Fruit fly (Drosophila melanogaster): ENCODE measurements around the gene mex1.
A peak's percentile ranks its signal among the peaks of the same experiment; 100 is the strongest.

Gene mex1

dm6 chr3L:15508233-15508632 is 11.2 kb downstream of the mex1 start, which contains the start of gene CG7841 (continued):
- peak; percentile 96 for TF ChIP-seq CG14014 (GFP tag; IDR thresholded peaks at IDR 0.05)
- peak; percentile 97 for TF ChIP-seq Sox100B (GFP tag; optimal IDR thresholded peaks at IDR 0.05)
- TF ChIP-seq zen (tag; optimal IDR thresholded peaks at IDR 0.05): peak; percentile 91
- TF ChIP-seq ewg (GFP tag; optimal IDR thresholded peaks at IDR 0.05): peak; percentile 92
- peak; percentile 96 for TF ChIP-seq ATbp (GFP tag; optimal IDR thresholded peaks at IDR 0.05)
- no peak for TF ChIP-seq usp (GFP tag; optimal IDR thresholded peaks at IDR 0.05)
- peak; percentile 97 for TF ChIP-seq HLH54F (GFP tag; optimal IDR thresholded peaks at IDR 0.05)
- peak; percentile 94 for TF ChIP-seq CG3847 (GFP tag; IDR thresholded peaks at IDR 0.05)
- TF ChIP-seq hbn (GFP tag; IDR thresholded peaks at IDR 0.05; ENCODE audit: partially characterized antibody): no peak
- peak; percentile 97 for TF ChIP-seq schlank (tag; optimal IDR thresholded peaks at IDR 0.05)
- peak; percentile 99 for TF ChIP-seq sens (GFP tag)
- TF ChIP-seq Oaz (GFP tag; IDR thresholded peaks at IDR 0.05): peak; percentile 93
- peak; percentile 96 for TF ChIP-seq CG12236 (GFP tag; optimal IDR thresholded peaks at IDR 0.05)
- TF ChIP-seq zfh2 (GFP tag; optimal IDR thresholded peaks at IDR 0.05): peak; percentile 95
- TF ChIP-seq CG42726 (GFP tag; IDR thresholded peaks at IDR 0.05; ENCODE audit: partially characterized antibody): 0 out of 2 replicates have a peak, but pooled peaks have one; percentile 4
- TF ChIP-seq CG12769 (tag; optimal IDR thresholded peaks at IDR 0.05): peak; percentile 98
- TF ChIP-seq CG18011 (GFP tag; optimal IDR thresholded peaks at IDR 0.05): peak; percentile 91
- TF ChIP-seq Usf (GFP tag; optimal IDR thresholded peaks at IDR 0.05): peak; percentile 93
- peak; percentile 77 for TF ChIP-seq CG10321 (GFP tag; IDR thresholded peaks at IDR 0.05)
- peak; percentile 87 for TF ChIP-seq aop (GFP tag; IDR thresholded peaks at IDR 0.05)
- TF ChIP-seq Ets97D (GFP tag; optimal IDR thresholded peaks at IDR 0.05): peak; percentile 91
- TF ChIP-seq disco-r (GFP tag; optimal IDR thresholded peaks at IDR 0.05): peak; percentile 93
- TF ChIP-seq CG2129 (GFP tag; IDR thresholded peaks at IDR 0.05; ENCODE audit: partially characterized antibody): no peak
- peak; percentile 97 for TF ChIP-seq Mad (GFP tag; optimal IDR thresholded peaks at IDR 0.05)
- TF ChIP-seq nom (GFP tag; optimal IDR thresholded peaks at IDR 0.05): peak; percentile 98
- peak; percentile 93 for TF ChIP-seq Lhr (GFP tag; optimal IDR thresholded peaks at IDR 0.05)
- TF ChIP-seq gcm (GFP tag; optimal IDR thresholded peaks at IDR 0.05): peak; percentile 99
- TF ChIP-seq Hsf (GFP tag; optimal IDR thresholded peaks at IDR 0.05): peak; percentile 98
- peak; percentile 97 for TF ChIP-seq Dip3 (GFP tag; optimal IDR thresholded peaks at IDR 0.05)
- peak; percentile 99 for TF ChIP-seq CG13424 (tag; optimal IDR thresholded peaks at IDR 0.05)
- peak; percentile 99 for TF ChIP-seq CG18599 (GFP tag; optimal IDR thresholded peaks at IDR 0.05)
- TF ChIP-seq D19B (GFP tag; optimal IDR thresholded peaks at IDR 0.05): peak; percentile 86
- peak; percentile 99 for TF ChIP-seq CG2712 (tag; optimal IDR thresholded peaks at IDR 0.05)
- TF ChIP-seq lab (GFP tag; optimal IDR thresholded peaks at IDR 0.05): peak; percentile 99
- TF ChIP-seq ems (GFP tag; optimal IDR thresholded peaks at IDR 0.05): peak; percentile 97
- no peak; the same call in 1 of the 2 replicates for TF ChIP-seq CG32772 (GFP tag; IDR thresholded peaks at IDR 0.05)
- peak; percentile 98 for TF ChIP-seq Drgx (GFP tag; IDR thresholded peaks at IDR 0.05)
- peak; percentile 99 for TF ChIP-seq row (GFP tag; IDR thresholded peaks at IDR 0.05)
- peak; percentile 95 for TF ChIP-seq tgo (GFP tag; IDR thresholded peaks at IDR 0.05)
- peak; percentile 92 for TF ChIP-seq slp2 (GFP tag; optimal IDR thresholded peaks at IDR 0.05)
- TF ChIP-seq Atf-2 (GFP tag; optimal IDR thresholded peaks at IDR 0.05): peak; percentile 94
- peak; percentile 98 for TF ChIP-seq NfI (GFP tag; optimal IDR thresholded peaks at IDR 0.05)
- TF ChIP-seq Atf3 (GFP tag; optimal IDR thresholded peaks at IDR 0.05): peak; percentile 94
- TF ChIP-seq CkIIα-i1 (GFP tag; IDR thresholded peaks at IDR 0.05): no peak
- TF ChIP-seq CG10654 (GFP tag; optimal IDR thresholded peaks at IDR 0.05): peak; percentile 96
- TF ChIP-seq salm (tag; optimal IDR thresholded peaks at IDR 0.05): peak; percentile 98
- no peak for TF ChIP-seq CG7963 (GFP tag; IDR thresholded peaks at IDR 0.05; ENCODE audit: partially characterized antibody)
- TF ChIP-seq CG10462 (GFP tag; optimal IDR thresholded peaks at IDR 0.05): peak; percentile 95
- peak; percentile 96 for TF ChIP-seq otp (GFP tag; IDR thresholded peaks at IDR 0.05)
- TF ChIP-seq TFAM (GFP tag; optimal IDR thresholded peaks at IDR 0.05): peak; percentile 89
- peak; percentile 95 for TF ChIP-seq abd-A (tag; optimal IDR thresholded peaks at IDR 0.05)

Data from whole organism, embryonic.